Worm (Caenorhabditis elegans): ENCODE data around the gene cbn-1.
A peak's percentile ranks its signal among the peaks of the same experiment; 100 is the strongest.

cbn-1 gene

ce11 chrII:341282-341681 lies 9.0 kb upstream of the cbn-1 start:
- no peak for TF ChIP-seq ztf-11 (tag; optimal IDR thresholded peaks at IDR 0.05)
- TF ChIP-seq nfya-1 (tag; optimal IDR thresholded peaks at IDR 0.05; ENCODE audit: insufficient read depth) = peak; percentile 97

- TF ChIP-seq nhr-12 (tag; optimal IDR thresholded peaks at IDR 0.05) (no peak), eor-1 (tag; optimal IDR thresholded peaks at IDR 0.05) (no peak)
Measured at ce11 chrII:340714-341113, 8.4 kb upstream of the cbn-1 start.

- TF ChIP-seq egl-5 (tag; optimal IDR thresholded peaks at IDR 0.05) = no peak
- TF ChIP-seq fos-1 (tag; optimal IDR thresholded peaks at IDR 0.05) = no peak
- TF ChIP-seq tbx-2 (tag; optimal IDR thresholded peaks at IDR 0.05) = no peak
- TF ChIP-seq nfya-1 (tag; optimal IDR thresholded peaks at IDR 0.05; ENCODE audit: insufficient read depth) = no peak
- TF ChIP-seq mml-1 (tag; optimal IDR thresholded peaks at IDR 0.05) = no peak
- no peak for TF ChIP-seq lsy-12 (tag; optimal IDR thresholded peaks at IDR 0.05)
- TF ChIP-seq elt-3 (tag; optimal IDR thresholded peaks at IDR 0.05) = no peak
- TF ChIP-seq skn-1 (tag; optimal IDR thresholded peaks at IDR 0.05) = no peak
- no peak for TF ChIP-seq lin-15B (tag; optimal IDR thresholded peaks at IDR 0.05)
- no peak for TF ChIP-seq nhr-28 (tag; optimal IDR thresholded peaks at IDR 0.05)
- no peak for TF ChIP-seq ZK546.5 (tag; optimal IDR thresholded peaks at IDR 0.05)
- no peak for TF ChIP-seq ztf-11 (tag; optimal IDR thresholded peaks at IDR 0.05)
- TF ChIP-seq fkh-2 (tag; optimal IDR thresholded peaks at IDR 0.05) = no peak
Measured at ce11 chrII:340224-340623, 7.9 kb upstream of the cbn-1 start, which contains the start of gene clc-31. TSS of gene clc-31 (plus strand) at chrII:340524.

- no peak for TF ChIP-seq pha-4 (tag; optimal IDR thresholded peaks at IDR 0.05)
- TF ChIP-seq skn-1 (tag; optimal IDR thresholded peaks at IDR 0.05) = no peak
- TF ChIP-seq R02D3.7 (tag; optimal IDR thresholded peaks at IDR 0.05) = no peak
- TF ChIP-seq ztf-11 (tag; optimal IDR thresholded peaks at IDR 0.05) = no peak
Measured at ce11 chrII:337233-337832, 5.0 kb upstream of the cbn-1 start, which contains the start of gene cpn-2. TSS of gene cpn-2 (plus strand) at chrII:337782.

ce11 chrII:334828-335227 lies 2.5 kb upstream of the cbn-1 start:
- TF ChIP-seq lsy-12 (tag; optimal IDR thresholded peaks at IDR 0.05) = no peak
- no peak for TF ChIP-seq nhr-11 (tag; optimal IDR thresholded peaks at IDR 0.05)
- TF ChIP-seq nhr-67 (tag; optimal IDR thresholded peaks at IDR 0.05) = no peak
- TF ChIP-seq ZK546.5 (tag; optimal IDR thresholded peaks at IDR 0.05) = no peak
- TF ChIP-seq ceh-82 (tag; optimal IDR thresholded peaks at IDR 0.05) = no peak
- TF ChIP-seq R02D3.7 (tag; optimal IDR thresholded peaks at IDR 0.05) = no peak
- TF ChIP-seq pqm-1 (tag; optimal IDR thresholded peaks at IDR 0.05) = no peak
- TF ChIP-seq nhr-43 (tag; optimal IDR thresholded peaks at IDR 0.05; ENCODE audit: poor library complexity, severe bottlenecking) = no peak
- TF ChIP-seq pha-4 (tag; optimal IDR thresholded peaks at IDR 0.05) = no peak
- TF ChIP-seq skn-1 (tag; optimal IDR thresholded peaks at IDR 0.05) = no peak
- no peak for TF ChIP-seq snpc-4 (tag; optimal IDR thresholded peaks at IDR 0.05)
- TF ChIP-seq lin-15B (tag; optimal IDR thresholded peaks at IDR 0.05) = no peak
- no peak for TF ChIP-seq zag-1 (tag; optimal IDR thresholded peaks at IDR 0.05)
- no peak for TF ChIP-seq fos-1 (tag; optimal IDR thresholded peaks at IDR 0.05)
- no peak for TF ChIP-seq nhr-12 (tag; optimal IDR thresholded peaks at IDR 0.05)
- no peak for TF ChIP-seq nfya-1 (tag; optimal IDR thresholded peaks at IDR 0.05; ENCODE audit: insufficient read depth)
- TF ChIP-seq nhr-237 (tag; optimal IDR thresholded peaks at IDR 0.05) = no peak

ce11 chrII:333853-334449 lies 1.6 kb upstream of the cbn-1 start:
- TF ChIP-seq nhr-23 (tag; optimal IDR thresholded peaks at IDR 0.05) (peak; percentile 15), elt-3 (tag; optimal IDR thresholded peaks at IDR 0.05) (no peak), elt-2 (tag; optimal IDR thresholded peaks at IDR 0.05) (peak; percentile 34)

- TF ChIP-seq tbx-2 (tag; optimal IDR thresholded peaks at IDR 0.05) (no peak), skn-1 (tag; optimal IDR thresholded peaks at IDR 0.05) (no peak), zag-1 (tag; optimal IDR thresholded peaks at IDR 0.05) (no peak), pha-4 (tag; optimal IDR thresholded peaks at IDR 0.05) (no peak), eor-1 (tag; optimal IDR thresholded peaks at IDR 0.05) (no peak), fkh-2 (tag; optimal IDR thresholded peaks at IDR 0.05) (no peak), snpc-4 (tag; optimal IDR thresholded peaks at IDR 0.05) (no peak), ceh-16 (tag; optimal IDR thresholded peaks at IDR 0.05) (no peak), nhr-67 (tag; optimal IDR thresholded peaks at IDR 0.05) (no peak), mdl-1 (tag; optimal IDR thresholded peaks at IDR 0.05) (no peak), nhr-23 (tag; optimal IDR thresholded peaks at IDR 0.05) (no peak), ceh-9 (tag; optimal IDR thresholded peaks at IDR 0.05) (no peak), mml-1 (tag; optimal IDR thresholded peaks at IDR 0.05) (no peak), aly-2 (tag; optimal IDR thresholded peaks at IDR 0.05) (no peak), pqm-1 (tag; optimal IDR thresholded peaks at IDR 0.05) (no peak), jun-1 (tag; optimal IDR thresholded peaks at IDR 0.05) (no peak), ceh-28 (tag; optimal IDR thresholded peaks at IDR 0.05) (no peak), ama-1 (optimal IDR thresholded peaks at IDR 0.05) (no peak), R02D3.7 (tag; optimal IDR thresholded peaks at IDR 0.05) (no peak), unc-39 (tag; optimal IDR thresholded peaks at IDR 0.05) (no peak)
Measured at ce11 chrII:325639-326350, 6.5 kb downstream of the cbn-1 start, which contains the start of gene sgcb-1. TSS of gene sgcb-1 (plus strand) at chrII:326300.
